Fruit fly (Drosophila melanogaster): ENCODE data around the gene Dhrs4.
A peak's percentile ranks its signal among the peaks of the same experiment; 100 is the strongest.

Gene Dhrs4

DNA sequence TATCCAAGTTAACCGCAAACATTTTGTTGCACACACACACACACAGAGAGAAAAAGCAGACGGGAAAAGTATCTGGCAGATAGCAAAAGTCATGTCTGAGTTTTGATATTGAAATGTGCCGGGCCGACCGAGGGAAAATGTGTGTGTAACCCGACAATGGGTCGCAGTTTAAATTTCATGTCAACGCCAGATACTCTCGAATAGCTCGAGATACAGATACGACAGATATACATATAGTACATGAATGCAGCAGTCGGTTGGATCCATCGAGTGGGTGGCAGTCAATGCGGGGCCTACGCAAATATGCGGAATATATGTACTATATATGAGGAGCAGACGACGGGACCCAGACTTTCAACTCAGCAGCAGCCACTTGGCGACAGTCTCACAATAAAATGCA is 34.6 kb upstream of the Dhrs4 start:
- TF ChIP-seq Eip93F (GFP tag; optimal IDR thresholded peaks at IDR 0.05) (no peak), spab (GFP tag; optimal IDR thresholded peaks at IDR 0.05) (peak; percentile 12), CG6163 (GFP tag; IDR thresholded peaks at IDR 0.05) (0 out of 3 replicates have a peak, but pooled peaks have one; percentile 19), cyc (GFP tag; optimal IDR thresholded peaks at IDR 0.05) (no peak), CG10669 (GFP tag; optimal IDR thresholded peaks at IDR 0.05) (peak; percentile 5), salr (GFP tag; optimal IDR thresholded peaks at IDR 0.05) (no peak), Gug (GFP tag; IDR thresholded peaks at IDR 0.05) (no peak), achi (GFP tag; optimal IDR thresholded peaks at IDR 0.05) (peak; percentile 3), Hr4 (GFP tag; optimal IDR thresholded peaks at IDR 0.05) (no peak), Met (GFP tag; optimal IDR thresholded peaks at IDR 0.05) (no peak), Lpt (GFP tag; optimal IDR thresholded peaks at IDR 0.05) (peak; percentile 21), Eip78C (GFP tag) (peak; percentile 71), Eip75B (GFP tag; optimal IDR thresholded peaks at IDR 0.05) (no peak), CG8119 (GFP tag; IDR thresholded peaks at IDR 0.05) (no peak), Sox15 (GFP tag; optimal IDR thresholded peaks at IDR 0.05) (no peak), CG11294 (GFP tag; IDR thresholded peaks at IDR 0.05) (no peak), CG4318 (GFP tag; optimal IDR thresholded peaks at IDR 0.05) (no peak), fd85E (GFP tag; optimal IDR thresholded peaks at IDR 0.05) (no peak), net (GFP tag; optimal IDR thresholded peaks at IDR 0.05) (peak; percentile 24), CG7368 (GFP tag; optimal IDR thresholded peaks at IDR 0.05) (no peak), CG9139 (GFP tag; optimal IDR thresholded peaks at IDR 0.05) (no peak)

DNA sequence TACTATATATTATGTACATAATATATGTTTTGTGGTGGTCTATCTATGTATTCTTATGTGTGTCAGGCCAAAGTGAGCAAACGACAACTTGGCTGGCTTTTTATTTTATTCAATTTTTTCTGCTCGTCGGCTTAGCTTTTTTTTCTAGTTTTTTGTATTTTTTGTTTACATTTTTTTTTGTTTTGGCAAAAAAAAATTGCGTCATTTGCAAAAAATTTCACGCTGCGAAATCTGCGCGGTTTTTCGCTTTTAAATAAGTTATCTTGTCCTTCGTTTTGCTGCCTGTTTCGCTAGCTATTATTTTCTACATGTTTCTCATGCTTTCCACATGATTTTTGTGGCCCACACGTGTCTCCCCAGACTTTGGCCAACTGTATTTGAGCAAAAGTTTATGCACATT is 31.0 kb upstream of the Dhrs4 start:
- TF ChIP-seq CG9139 (GFP tag; optimal IDR thresholded peaks at IDR 0.05) (no peak), CG8632 (GFP tag; optimal IDR thresholded peaks at IDR 0.05) (no peak), dsx (GFP tag; optimal IDR thresholded peaks at IDR 0.05; ENCODE audit: poor library complexity, severe bottlenecking) (no peak), CG11294 (GFP tag; IDR thresholded peaks at IDR 0.05) (no peak), CG7368 (GFP tag; optimal IDR thresholded peaks at IDR 0.05) (no peak), Sox15 (GFP tag; optimal IDR thresholded peaks at IDR 0.05) (no peak), achi (GFP tag; optimal IDR thresholded peaks at IDR 0.05) (no peak), cyc (GFP tag; optimal IDR thresholded peaks at IDR 0.05) (no peak), CG3919 (GFP tag; optimal IDR thresholded peaks at IDR 0.05) (no peak), Lpt (GFP tag; optimal IDR thresholded peaks at IDR 0.05) (no peak), CG6792 (GFP tag; optimal IDR thresholded peaks at IDR 0.05) (no peak), fd59A (GFP tag; optimal IDR thresholded peaks at IDR 0.05) (no peak), CG6163 (GFP tag; IDR thresholded peaks at IDR 0.05) (no peak), CG15336 (GFP tag; IDR thresholded peaks at IDR 0.05) (no peak), CG6276 (GFP tag; optimal IDR thresholded peaks at IDR 0.05) (no peak), CG16779 (tag; optimal IDR thresholded peaks at IDR 0.05) (no peak), fd85E (GFP tag; optimal IDR thresholded peaks at IDR 0.05) (no peak), Hr4 (GFP tag; optimal IDR thresholded peaks at IDR 0.05) (no peak)

DNA sequence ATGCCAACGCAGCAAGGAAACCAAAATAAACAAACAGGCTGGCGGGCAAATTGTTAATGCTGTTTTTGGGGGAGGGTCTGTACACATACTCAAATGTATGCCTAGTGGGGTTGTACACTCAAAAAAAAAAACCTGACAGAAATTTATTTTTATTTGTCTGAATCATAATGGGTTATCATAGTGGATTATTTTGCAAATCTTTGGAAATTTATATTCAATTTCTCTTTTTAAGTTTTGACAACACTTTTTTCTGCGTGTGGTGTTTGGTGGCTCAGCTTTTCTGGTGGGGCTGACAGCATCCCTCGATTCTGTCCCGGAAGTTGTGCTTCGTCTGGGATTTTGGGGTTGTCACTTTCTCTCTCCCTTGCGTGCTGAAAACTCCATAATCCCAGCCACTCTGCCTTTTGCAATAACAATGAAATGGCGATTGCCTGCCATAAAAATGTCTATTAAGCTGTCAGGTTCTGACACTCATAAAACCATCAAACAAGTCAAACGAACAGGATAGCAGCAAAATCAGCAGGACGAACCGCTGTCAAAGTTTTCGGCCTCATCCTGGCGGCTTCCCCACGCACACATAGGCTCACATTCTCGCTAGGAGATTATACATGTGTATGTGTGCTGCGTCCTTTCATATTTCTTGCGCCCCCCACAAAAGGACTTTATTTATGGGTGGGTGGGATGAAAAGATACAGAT is 13.6 kb upstream of the Dhrs4 start:
- TF ChIP-seq achi (GFP tag; optimal IDR thresholded peaks at IDR 0.05) (peak; percentile 65), CG3032 (tag; optimal IDR thresholded peaks at IDR 0.05) (peak; percentile 20), Blimp-1 (GFP tag; optimal IDR thresholded peaks at IDR 0.05) (no peak), Ets21C (GFP tag; optimal IDR thresholded peaks at IDR 0.05) (no peak), Gug (GFP tag; IDR thresholded peaks at IDR 0.05) (no peak), acj6 (GFP tag; optimal IDR thresholded peaks at IDR 0.05) (no peak), svp (GFP tag) (no peak), CG8319 (GFP tag; optimal IDR thresholded peaks at IDR 0.05) (peak; percentile 32), CG1621 (tag; optimal IDR thresholded peaks at IDR 0.05) (no peak), Lpt (GFP tag; optimal IDR thresholded peaks at IDR 0.05) (peak; percentile 2), ss (GFP tag; optimal IDR thresholded peaks at IDR 0.05) (peak in 1 of 2 experiments; percentile 54), cyc (GFP tag; optimal IDR thresholded peaks at IDR 0.05) (peak; percentile 68), CG9139 (GFP tag; optimal IDR thresholded peaks at IDR 0.05) (no peak), CG6808 (GFP tag; optimal IDR thresholded peaks at IDR 0.05) (peak; percentile 51), lz (GFP tag; optimal IDR thresholded peaks at IDR 0.05) (peak; percentile 69), CG6163 (GFP tag; IDR thresholded peaks at IDR 0.05) (no peak; the same call in 1 of the 3 replicates), CG10631 (GFP tag; optimal IDR thresholded peaks at IDR 0.05) (peak; percentile 60), CG8632 (GFP tag; optimal IDR thresholded peaks at IDR 0.05) (peak; percentile 56), Hr39 (GFP tag; optimal IDR thresholded peaks at IDR 0.05) (no peak), CG31627 (GFP tag; optimal IDR thresholded peaks at IDR 0.05) (no peak), CG11902 (GFP tag; optimal IDR thresholded peaks at IDR 0.05) (peak; percentile 34), CG6792 (GFP tag; optimal IDR thresholded peaks at IDR 0.05) (peak; percentile 71), esn (GFP tag; optimal IDR thresholded peaks at IDR 0.05) (peak; percentile 76), Sox15 (GFP tag; optimal IDR thresholded peaks at IDR 0.05) (peak; percentile 32), CG4318 (GFP tag; optimal IDR thresholded peaks at IDR 0.05) (no peak), CG7368 (GFP tag; optimal IDR thresholded peaks at IDR 0.05) (peak; percentile 66), dac (GFP tag; optimal IDR thresholded peaks at IDR 0.05) (no peak)

Measured in whole organism, prepupa.